Fruit fly (Drosophila melanogaster) whole organism, embryonic: ENCODE results near the gene Ssadh.

Experiments used
- Ada2b ChIP-seq: fragments of 200-800 bp; sonication (Bioruptor generic); IDR thresholded peaks from 2 replicates; pipeline ENCODE4 v1.3.6; 2022; ENCODE audit warnings: missing biosample characterization, missing genetic modification characterization
- Atf3 ChIP-seq: fragments of 200-800 bp; sonication (Bioruptor generic); optimal IDR thresholded peaks from 3 replicates; lab custom pipeline; 2016; ENCODE audit warnings: missing biosample characterization, missing genetic modification characterization
- Awh ChIP-seq: fragments of 200-800 bp; sonication (Bioruptor generic); IDR thresholded peaks from 2 replicates; pipeline ENCODE4, ENCODE4 v1.3.6; 2022; ENCODE audit warnings: missing biosample characterization, missing genetic modification characterization
- CG11456 ChIP-seq: fragments of 200-800 bp; sonication (Bioruptor generic); IDR thresholded peaks from 3 replicates; pipeline ENCODE4 v1.3.6; 2022; ENCODE audit warnings: missing biosample characterization, missing genetic modification characterization
- CG12942 ChIP-seq: fragments of 200-800 bp; sonication (Bioruptor generic); optimal IDR thresholded peaks from 3 replicates; lab custom pipeline; 2016; ENCODE audit warnings: missing biosample characterization, missing genetic modification characterization
- CG13424 ChIP-seq: fragments of 200-800 bp; sonication (Bioruptor generic); optimal IDR thresholded peaks from 2 replicates; lab custom pipeline; 2019; ENCODE audit warnings: missing biosample characterization, mild to moderate bottlenecking, missing genetic modification characterization, moderate library complexity
- CG14014 ChIP-seq: fragments of 200-800 bp; sonication (Bioruptor generic); IDR thresholded peaks from 2 replicates; pipeline ENCODE4 v1.3.6; 2022; ENCODE audit warnings: missing biosample characterization, missing genetic modification characterization
- CG14050 ChIP-seq: fragments of 200-800 bp; sonication (Bioruptor generic); IDR thresholded peaks from 3 replicates; pipeline ENCODE4 v1.3.6; 2022; ENCODE audit warnings: missing biosample characterization, missing genetic modification characterization
- CG14441 ChIP-seq: fragments of 200-800 bp; sonication (Bioruptor generic); IDR thresholded peaks from 2 replicates; pipeline ENCODE4 v1.3.6; 2022; ENCODE audit warnings: missing biosample characterization, missing genetic modification characterization
- CG14965 ChIP-seq: fragments of 200-800 bp; sonication (Bioruptor generic); optimal IDR thresholded peaks from 2 replicates; lab custom pipeline; 2016; ENCODE audit warnings: missing biosample characterization, missing genetic modification characterization, borderline replicate concordance
- CG15011 ChIP-seq: fragments of 200-800 bp; sonication (Bioruptor generic); optimal IDR thresholded peaks from 3 replicates; lab custom pipeline; 2018; ENCODE audit warnings: missing biosample characterization, mild to moderate bottlenecking, missing genetic modification characterization
- CG1602 ChIP-seq: fragments of 200-800 bp; sonication (Bioruptor generic); optimal IDR thresholded peaks from 3 replicates; lab custom pipeline; 2016; ENCODE audit warnings: missing biosample characterization, missing genetic modification characterization
- CG1647 ChIP-seq: fragments of 200-800 bp; sonication (Bioruptor generic); optimal IDR thresholded peaks from 3 replicates; lab custom pipeline; 2016; ENCODE audit warnings: missing biosample characterization, missing genetic modification characterization
- CG17361 ChIP-seq: fragments of 200-800 bp; sonication (Bioruptor generic); IDR thresholded peaks from 3 replicates; pipeline ENCODE4 v1.3.6; 2022; ENCODE audit warnings: missing biosample characterization, missing genetic modification characterization
- CG17612 ChIP-seq: fragments of 200-800 bp; sonication (Bioruptor generic); IDR thresholded peaks from 2 replicates; pipeline ENCODE4 v1.3.6; 2022; ENCODE audit warnings: missing biosample characterization, missing genetic modification characterization
- CG18764 ChIP-seq: fragments of 200-800 bp; sonication (Bioruptor generic); optimal IDR thresholded peaks from 3 replicates; lab custom pipeline; 2016; ENCODE audit warnings: missing biosample characterization, missing genetic modification characterization
- CG2199 ChIP-seq: fragments of 200-800 bp; sonication (Bioruptor generic); IDR thresholded peaks from 3 replicates; pipeline ENCODE4 v1.3.6; 2022; ENCODE audit warnings: missing biosample characterization, missing genetic modification characterization
- CG30020 ChIP-seq: fragments of 200-800 bp; optimal IDR thresholded peaks from 2 replicates; lab custom pipeline; 2019; ENCODE audit warnings: missing biosample characterization, mild to moderate bottlenecking, missing genetic modification characterization, moderate library complexity
- CG32767 ChIP-seq: fragments of 200-800 bp; sonication (Bioruptor generic); IDR thresholded peaks from 2 replicates; pipeline ENCODE4 v1.3.6; 2022; ENCODE audit warnings: missing biosample characterization, missing genetic modification characterization
- CG3995 ChIP-seq: fragments of 200-800 bp; sonication (Bioruptor generic); optimal IDR thresholded peaks from 3 replicates; lab custom pipeline; 2016; ENCODE audit warnings: missing biosample characterization, missing genetic modification characterization
- CG6654 ChIP-seq: fragments of 200-800 bp; sonication (Bioruptor generic); optimal IDR thresholded peaks from 2 replicates; lab custom pipeline; 2017; ENCODE audit warnings: missing biosample characterization, mild to moderate bottlenecking, missing genetic modification characterization
- CG7786 ChIP-seq: fragments of 200-800 bp; sonication (Bioruptor generic); optimal IDR thresholded peaks from 2 replicates; lab custom pipeline; 2016; ENCODE audit warnings: missing biosample characterization, missing genetic modification characterization
- CG7987 ChIP-seq: fragments of 200-800 bp; sonication (Bioruptor generic); optimal IDR thresholded peaks from 2 replicates; lab custom pipeline; 2018; ENCODE audit warnings: missing biosample characterization, mild to moderate bottlenecking, missing genetic modification characterization, moderate library complexity
- E2f1 ChIP-seq: fragments of 200-800 bp; sonication (Bioruptor generic); IDR thresholded peaks from 2 replicates; pipeline ENCODE4 v1.3.6; 2022; ENCODE audit warnings: missing biosample characterization, missing genetic modification characterization
- E2f2 ChIP-seq: fragments of 200-800 bp; sonication (Bioruptor generic); IDR thresholded peaks from 2 replicates; pipeline ENCODE4 v1.3.6; 2022; ENCODE audit warnings: missing biosample characterization, missing genetic modification characterization
- Ets97D ChIP-seq: fragments of 200-800 bp; sonication (Bioruptor generic); optimal IDR thresholded peaks from 3 replicates; lab custom pipeline; 2016; ENCODE audit warnings: missing biosample characterization, missing genetic modification characterization
- HLHmδ ChIP-seq: fragments of 200-800 bp; sonication (Bioruptor generic); optimal IDR thresholded peaks from 2 replicates; lab custom pipeline; 2018; ENCODE audit warnings: missing biosample characterization, mild to moderate bottlenecking, missing genetic modification characterization, moderate library complexity
- Hand ChIP-seq: fragments of 200-800 bp; sonication (Bioruptor generic); optimal IDR thresholded peaks from 2 replicates; lab custom pipeline; 2017; ENCODE audit warnings: mild to moderate bottlenecking, missing biosample characterization, missing genetic modification reagents, missing genetic modification characterization
- Hmx ChIP-seq: fragments of 200-800 bp; sonication (Bioruptor generic); optimal IDR thresholded peaks from 2 replicates; lab custom pipeline; 2016; ENCODE audit warnings: missing biosample characterization, missing genetic modification characterization
- Hr39 ChIP-seq: fragments of >200 bp; optimal IDR thresholded peaks from 2 replicates; lab custom pipeline; 2017
- Neu2 ChIP-seq: fragments of 200-800 bp; sonication (Bioruptor generic); optimal IDR thresholded peaks from 3 replicates; lab custom pipeline; 2016; ENCODE audit warnings: missing biosample characterization, missing genetic modification characterization, borderline replicate concordance
- NfI ChIP-seq: fragments of 200-800 bp; sonication (Bioruptor generic); optimal IDR thresholded peaks from 3 replicates; lab custom pipeline; 2018; ENCODE audit warnings: missing biosample characterization, mild to moderate bottlenecking, missing genetic modification characterization, moderate library complexity
- Oaz ChIP-seq: fragments of 200-800 bp; sonication (Bioruptor generic); IDR thresholded peaks from 2 replicates; pipeline ENCODE4 v1.3.6; 2022; ENCODE audit warnings: missing biosample characterization, missing genetic modification characterization
- Oli ChIP-seq: fragments of 200-800 bp; sonication (Bioruptor generic); optimal IDR thresholded peaks from 2 replicates; lab custom pipeline; 2018; ENCODE audit warnings: missing biosample characterization, mild to moderate bottlenecking, missing genetic modification characterization, moderate library complexity
- Scr ChIP-seq: fragments of 200-800 bp; sonication (Bioruptor generic); IDR thresholded peaks from 2 replicates; pipeline ENCODE4 v1.3.6; 2022; ENCODE audit warnings: missing biosample characterization, missing genetic modification characterization; ENCODE audit not compliant: partially characterized antibody
- Sox100B ChIP-seq: fragments of 200-800 bp; sonication (Bioruptor generic); optimal IDR thresholded peaks from 3 replicates; lab custom pipeline; 2018; ENCODE audit warnings: missing biosample characterization, mild to moderate bottlenecking, missing genetic modification characterization
- Trl ChIP-seq, 3 experiments: fragments of >200 bp in 2 of 3; fragments of 200-800 bp in 1 of 3; sonication (Bioruptor generic) in 1 of 3; optimal IDR thresholded peaks; 2 replicates in 1 of 3; 3 replicates in 2 of 3; lab custom pipeline; 2016 to 2017; ENCODE audit warnings: missing biosample characterization in 1 of 3, missing genetic modification characterization in 1 of 3
- Xrp1 ChIP-seq: fragments of 200-800 bp; sonication (Bioruptor generic); IDR thresholded peaks from 2 replicates; pipeline ENCODE4 v1.3.6; 2022; ENCODE audit warnings: missing biosample characterization, missing genetic modification characterization
- btn ChIP-seq: fragments of 200-800 bp; sonication (Bioruptor generic); optimal IDR thresholded peaks from 2 replicates; lab custom pipeline; 2016; ENCODE audit warnings: missing biosample characterization, missing genetic modification characterization
- crol ChIP-seq: fragments of 200-800 bp; sonication (Bioruptor generic); IDR thresholded peaks from 2 replicates; pipeline ENCODE4 v1.3.6; 2022; ENCODE audit warnings: missing biosample characterization, missing genetic modification characterization
- dati ChIP-seq: fragments of 200-800 bp; sonication (Bioruptor generic); IDR thresholded peaks from 2 replicates; pipeline ENCODE4 v1.3.6; 2022; ENCODE audit warnings: missing biosample characterization, missing genetic modification characterization
- dimm ChIP-seq: fragments of 200-800 bp; sonication (Bioruptor generic); IDR thresholded peaks from 2 replicates; pipeline ENCODE4 v1.3.6; 2022; ENCODE audit warnings: missing biosample characterization, missing genetic modification characterization
- fru ChIP-seq: fragments of >200 bp; optimal IDR thresholded peaks from 2 replicates; lab custom pipeline; 2017
- kni ChIP-seq: fragments of 200-800 bp; sonication (Bioruptor generic); optimal IDR thresholded peaks from 3 replicates; lab custom pipeline; 2017; ENCODE audit warnings: mild to moderate bottlenecking, missing biosample characterization, missing genetic modification reagents, missing genetic modification characterization
- nerfin-1 ChIP-seq: fragments of 200-800 bp; sonication (Bioruptor generic); optimal IDR thresholded peaks from 3 replicates; lab custom pipeline; 2019; ENCODE audit warnings: missing biosample characterization, mild to moderate bottlenecking, missing genetic modification characterization, moderate library complexity
- nom ChIP-seq: fragments of 200-800 bp; sonication (Bioruptor generic); optimal IDR thresholded peaks from 2 replicates; lab custom pipeline; 2017; ENCODE audit warnings: missing biosample characterization, missing genetic modification characterization, mild to moderate bottlenecking, moderate library complexity, missing genetic modification reagents
- pzg ChIP-seq: fragments of 200-800 bp; sonication (Bioruptor generic); optimal IDR thresholded peaks from 3 replicates; lab custom pipeline; 2018; ENCODE audit warnings: missing biosample characterization, mild to moderate bottlenecking, missing genetic modification characterization, moderate library complexity
- stc ChIP-seq: fragments of 200-800 bp; sonication (Bioruptor generic); IDR thresholded peaks from 2 replicates; pipeline ENCODE4 v1.3.6; 2022; ENCODE audit warnings: missing biosample characterization, missing genetic modification characterization
- tup ChIP-seq: fragments of 200-800 bp; sonication (Bioruptor generic); optimal IDR thresholded peaks from 2 replicates; lab custom pipeline; 2016; ENCODE audit warnings: missing biosample characterization, mild to moderate bottlenecking, missing genetic modification characterization, moderate library complexity
- unpg ChIP-seq: fragments of 200-800 bp; sonication (Bioruptor generic); optimal IDR thresholded peaks from 3 replicates; lab custom pipeline; 2018; ENCODE audit warnings: missing biosample characterization, mild to moderate bottlenecking, missing genetic modification characterization, moderate library complexity
- wdn ChIP-seq: fragments of 200-800 bp; sonication (Bioruptor generic); IDR thresholded peaks from 2 replicates; pipeline ENCODE4 v1.3.6; 2022; ENCODE audit warnings: missing biosample characterization, missing genetic modification characterization

The Ssadh gene

dm6 chr3R:25661531-25662193 lies 34.9 kb upstream of the Ssadh start, which contains the start of gene RASSF8 (continued):
- TF ChIP-seq pzg (GFP tag; lab: Kevin White, UChicago) (peak; percentile 39), Ets97D (GFP tag; lab: Kevin White, UChicago) (peak; percentile 31), wdn (GFP tag; lab: Robert Waterston, UW) (no peak), nerfin-1 (tag; lab: Kevin White, UChicago) (peak; percentile 88), CG7987 (GFP tag; lab: Kevin White, UChicago) (no peak), CG3995 (GFP tag; lab: Kevin White, UChicago) (peak; percentile 79), NfI (GFP tag; lab: Kevin White, UChicago) (no peak), Trl (optimal IDR thresholded peaks at IDR 0.05; lab: Kevin White, UChicago) (no peak), Trl (GFP tag; optimal IDR thresholded peaks at IDR 0.05; lab: Kevin White, UChicago) (peak; percentile 20), CG7786 (GFP tag; lab: Kevin White, UChicago) (no peak), unpg (no peak), dati (no peak), Oaz (GFP tag; lab: Robert Waterston, UW) (no peak), Ada2b (GFP tag; lab: Robert Waterston, UW) (no peak), HLHmδ (GFP tag; lab: Kevin White, UChicago) (no peak), CG17361 (GFP tag; lab: Robert Waterston, UW) (peak; percentile 53; the same call in 1 of the 3 replicates), Sox100B (no peak), Awh (GFP tag; lab: Robert Waterston, UW) (no peak), fru (lab: Kevin White, UChicago) (no peak), tup (GFP tag; lab: Kevin White, UChicago) (no peak), crol (GFP tag; lab: Robert Waterston, UW) (no peak), Oli (tag; lab: Kevin White, UChicago) (no peak), CG1647 (GFP tag; lab: Kevin White, UChicago) (peak; percentile 4), CG13424 (peak; percentile 20), CG12942 (GFP tag; lab: Kevin White, UChicago) (no peak), CG2199 (GFP tag; lab: Robert Waterston, UW) (no peak), Xrp1 (no peak; the same call in 1 of the 2 replicates), CG14014 (no peak), CG11456 (GFP tag; lab: Robert Waterston, UW) (peak; percentile 62; the same call in 1 of the 3 replicates), CG18764 (GFP tag; lab: Kevin White, UChicago) (no peak), Scr (GFP tag; lab: Robert Waterston, UW) (peak; percentile 71), Hmx (GFP tag; lab: Kevin White, UChicago) (no peak), CG1602 (GFP tag; lab: Kevin White, UChicago) (peak; percentile 6), E2f1 (GFP tag; lab: Robert Waterston, UW) (no peak), btn (GFP tag; lab: Kevin White, UChicago) (no peak), CG6654 (GFP tag; lab: Kevin White, UChicago) (no peak), CG32767 (no peak), CG15011 (no peak), CG14050 (GFP tag; lab: Robert Waterston, UW) (no peak), dimm (GFP tag; lab: Robert Waterston, UW) (no peak), Atf3 (GFP tag; lab: Kevin White, UChicago) (no peak), stc (GFP tag; lab: Robert Waterston, UW) (no peak), nom (GFP tag; lab: Kevin White, UChicago) (no peak), E2f2 (GFP tag; lab: Robert Waterston, UW) (no peak; the same call in none of the 2 replicates), Neu2 (GFP tag; lab: Kevin White, UChicago) (no peak), Hand (GFP tag; lab: Kevin White, UChicago) (no peak), CG14965 (no peak), CG17612 (GFP tag; lab: Robert Waterston, UW) (no peak), CG30020 (tag; lab: Kevin White, UChicago) (no peak), Hr39 (lab: Kevin White, UChicago) (no peak), CG14441 (GFP tag; lab: Robert Waterston, UW) (0 out of 2 replicates have a peak, but pooled peaks have one; percentile 47), kni (GFP tag; lab: Kevin White, UChicago) (peak; percentile 66)
